Worm (Caenorhabditis elegans): ENCODE data around the gene Y45F3A.5.
A peak's percentile ranks its signal among the peaks of the same experiment; 100 is the strongest.

Gene Y45F3A.5

ce11 chrIII:10592074-10592473 lies 5.9 kb upstream of the Y45F3A.5 start:
- TF ChIP-seq fos-1 (tag; optimal IDR thresholded peaks at IDR 0.05) (no peak), elt-2 (tag; optimal IDR thresholded peaks at IDR 0.05) (no peak), aly-2 (tag; optimal IDR thresholded peaks at IDR 0.05) (no peak), tbx-2 (tag; optimal IDR thresholded peaks at IDR 0.05) (no peak), skn-1 (tag; optimal IDR thresholded peaks at IDR 0.05) (no peak), lsy-12 (tag; optimal IDR thresholded peaks at IDR 0.05) (no peak), ceh-82 (tag; optimal IDR thresholded peaks at IDR 0.05) (no peak), elt-1 (tag; optimal IDR thresholded peaks at IDR 0.05) (no peak), ztf-4 (tag; optimal IDR thresholded peaks at IDR 0.05) (no peak), ceh-28 (tag; optimal IDR thresholded peaks at IDR 0.05) (no peak), jun-1 (tag; optimal IDR thresholded peaks at IDR 0.05) (no peak)

- TF ChIP-seq nfya-1 (tag; optimal IDR thresholded peaks at IDR 0.05; ENCODE audit: insufficient read depth) (no peak), nhr-23 (tag; optimal IDR thresholded peaks at IDR 0.05) (no peak), egl-27 (tag; optimal IDR thresholded peaks at IDR 0.05) (no peak), nhr-43 (tag; optimal IDR thresholded peaks at IDR 0.05; ENCODE audit: poor library complexity, severe bottlenecking) (no peak), snpc-4 (tag; optimal IDR thresholded peaks at IDR 0.05) (no peak), mml-1 (tag; optimal IDR thresholded peaks at IDR 0.05) (no peak), jun-1 (tag; optimal IDR thresholded peaks at IDR 0.05) (no peak), pqm-1 (tag; optimal IDR thresholded peaks at IDR 0.05) (no peak), tbx-2 (tag; optimal IDR thresholded peaks at IDR 0.05) (no peak), daf-12 (tag; optimal IDR thresholded peaks at IDR 0.05) (no peak), egl-5 (tag; optimal IDR thresholded peaks at IDR 0.05) (no peak), unc-39 (tag; optimal IDR thresholded peaks at IDR 0.05) (no peak), nhr-77 (tag; optimal IDR thresholded peaks at IDR 0.05) (no peak), ceh-82 (tag; optimal IDR thresholded peaks at IDR 0.05) (no peak), lsy-12 (tag; optimal IDR thresholded peaks at IDR 0.05) (no peak), nhr-12 (tag; optimal IDR thresholded peaks at IDR 0.05) (no peak)
Observed at ce11 chrIII:10583483-10583882, 2.7 kb downstream of the Y45F3A.5 start.

ce11 chrIII:10580206-10580605 lies 5.9 kb downstream of the Y45F3A.5 start:
- TF ChIP-seq egl-5 (tag; optimal IDR thresholded peaks at IDR 0.05) (no peak), snpc-4 (tag; optimal IDR thresholded peaks at IDR 0.05) (peak; percentile 24)

ce11 chrIII:10578873-10579272 lies 7.3 kb downstream of the Y45F3A.5 start:
- no peak for TF ChIP-seq pha-4 (tag; optimal IDR thresholded peaks at IDR 0.05)
- TF ChIP-seq ZK546.5 (tag; optimal IDR thresholded peaks at IDR 0.05): no peak
- TF ChIP-seq nhr-76 (tag; optimal IDR thresholded peaks at IDR 0.05): no peak
- no peak for TF ChIP-seq ama-1 (optimal IDR thresholded peaks at IDR 0.05)
- no peak for TF ChIP-seq elt-1 (tag; optimal IDR thresholded peaks at IDR 0.05)
- TF ChIP-seq daf-12 (tag; optimal IDR thresholded peaks at IDR 0.05): no peak
- TF ChIP-seq ceh-9 (tag; optimal IDR thresholded peaks at IDR 0.05): no peak
- TF ChIP-seq lin-39 (tag; optimal IDR thresholded peaks at IDR 0.05): no peak
- no peak for TF ChIP-seq lin-15B (tag; optimal IDR thresholded peaks at IDR 0.05)
- no peak for TF ChIP-seq nhr-28 (tag; optimal IDR thresholded peaks at IDR 0.05)
- TF ChIP-seq nhr-23 (tag; optimal IDR thresholded peaks at IDR 0.05): no peak
- no peak for TF ChIP-seq egl-27 (tag; optimal IDR thresholded peaks at IDR 0.05)
- TF ChIP-seq sea-2 (GFP tag; optimal IDR thresholded peaks at IDR 0.05): no peak
- no peak for TF ChIP-seq nhr-43 (tag; optimal IDR thresholded peaks at IDR 0.05; ENCODE audit: poor library complexity, severe bottlenecking)
- no peak for TF ChIP-seq jun-1 (tag; optimal IDR thresholded peaks at IDR 0.05)
- TF ChIP-seq egl-5 (tag; optimal IDR thresholded peaks at IDR 0.05): no peak

DNA sequence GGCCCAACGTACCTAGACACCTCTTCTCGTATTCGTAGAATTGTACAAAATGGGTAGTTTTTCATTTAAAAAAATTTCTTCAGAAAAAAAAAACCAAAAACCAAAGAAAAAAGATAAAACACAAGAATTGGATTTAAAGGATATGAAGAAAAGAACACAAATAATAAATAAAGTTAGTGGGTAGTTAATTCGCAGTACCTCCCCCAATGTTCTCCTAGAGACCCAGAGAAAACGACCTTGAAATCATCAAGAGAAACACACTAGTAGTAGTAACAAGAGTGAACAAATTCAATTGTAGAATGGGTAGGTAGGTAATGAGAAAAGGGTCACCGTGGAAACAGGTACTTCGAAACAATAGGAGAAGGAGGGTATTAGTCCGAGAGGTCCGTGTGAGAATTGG lies 8.4 kb downstream of the Y45F3A.5 start:
- TF ChIP-seq nhr-25 (tag; optimal IDR thresholded peaks at IDR 0.05): peak; percentile 49
- no peak for TF ChIP-seq nhr-23 (tag; optimal IDR thresholded peaks at IDR 0.05)
- TF ChIP-seq sea-2 (GFP tag; optimal IDR thresholded peaks at IDR 0.05): no peak

DNA sequence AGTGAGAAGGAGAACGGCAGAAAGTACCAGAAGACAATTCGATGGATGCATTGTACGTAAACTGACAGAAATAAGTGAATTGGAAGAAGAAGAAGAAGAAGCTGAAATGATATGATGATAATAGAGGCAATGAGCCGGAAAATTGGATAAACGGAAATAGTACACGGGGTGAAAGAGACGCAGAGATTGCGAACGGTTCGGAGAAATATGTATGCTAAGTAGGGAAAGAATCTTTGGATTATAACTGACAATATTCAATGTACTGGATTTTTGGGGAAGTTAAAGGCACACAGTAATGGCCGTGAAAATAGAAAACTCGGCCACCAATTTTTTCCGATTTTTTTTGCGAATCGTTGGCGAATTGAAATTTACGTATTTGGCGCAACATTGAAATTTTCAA lies 10.8 kb downstream of the Y45F3A.5 start, which contains the start of gene Y45F3A.4:
TSS of gene Y45F3A.4 (minus strand) at position 101 of the 400 bp plus-strand sequence.
- TF ChIP-seq ceh-82 (tag; optimal IDR thresholded peaks at IDR 0.05) (no peak), nhr-237 (tag; optimal IDR thresholded peaks at IDR 0.05) (no peak), R02D3.7 (tag; optimal IDR thresholded peaks at IDR 0.05) (no peak), elt-3 (tag; optimal IDR thresholded peaks at IDR 0.05) (no peak), eor-1 (tag; optimal IDR thresholded peaks at IDR 0.05) (no peak), elt-1 (tag; optimal IDR thresholded peaks at IDR 0.05) (no peak), zag-1 (tag; optimal IDR thresholded peaks at IDR 0.05) (no peak), lin-15B (tag; optimal IDR thresholded peaks at IDR 0.05) (no peak), aly-2 (tag; optimal IDR thresholded peaks at IDR 0.05) (no peak), nhr-43 (tag; optimal IDR thresholded peaks at IDR 0.05; ENCODE audit: poor library complexity, severe bottlenecking) (no peak), skn-1 (tag; optimal IDR thresholded peaks at IDR 0.05) (no peak), pha-4 (tag; optimal IDR thresholded peaks at IDR 0.05) (no peak), mml-1 (tag; optimal IDR thresholded peaks at IDR 0.05) (no peak), nhr-25 (tag; optimal IDR thresholded peaks at IDR 0.05) (no peak)

Measured in whole organism, L3 larva.